Worm (Caenorhabditis elegans) whole organism, young adult: ENCODE measurements around the gene mel-11.

Experiments
- Y95B8A.8 ChIP-seq: fragments of 200-800 bp; sonication (Bioruptor generic); IDR thresholded peaks from 2 replicates; pipeline ENCODE4 v1.3.6; 2022; ENCODE audit warnings: missing genetic modification reagents, missing genetic modification characterization, missing compliant biosample characterization
- him-1 ChIP-seq: sonication (generic microtip); optimal IDR thresholded peaks from 2 replicates; lab custom pipeline; 2016; ENCODE audit warnings: missing genotype, missing genetic modification reagents, missing genetic modification characterization, missing compliant biosample characterization
- hmg-1.2 ChIP-seq: fragments of 200-800 bp; sonication (Bioruptor generic); IDR thresholded peaks from 2 replicates; pipeline ENCODE4 v1.3.6; 2022; ENCODE audit warnings: missing genetic modification reagents, missing genetic modification characterization, missing compliant biosample characterization
- lin-54 ChIP-seq: fragments of 200-800 bp; sonication (Bioruptor generic); optimal IDR thresholded peaks from 2 replicates; lab custom pipeline; 2018; ENCODE audit warnings: mild to moderate bottlenecking, missing genetic modification characterization, missing compliant biosample characterization
- nfya-1 ChIP-seq: sonication (generic microtip); optimal IDR thresholded peaks from 2 replicates; lab custom pipeline; 2017; ENCODE audit warnings: antibody characterized with exemption, missing compliant biosample characterization, missing genetic modification characterization, borderline replicate concordance; ENCODE audit not compliant: insufficient read depth
- ztf-3 ChIP-seq: fragments of 200-800 bp; sonication (Bioruptor generic); optimal IDR thresholded peaks from 2 replicates; lab custom pipeline; 2018; ENCODE audit warnings: mild to moderate bottlenecking, missing genetic modification characterization, missing compliant biosample characterization

DNA sequence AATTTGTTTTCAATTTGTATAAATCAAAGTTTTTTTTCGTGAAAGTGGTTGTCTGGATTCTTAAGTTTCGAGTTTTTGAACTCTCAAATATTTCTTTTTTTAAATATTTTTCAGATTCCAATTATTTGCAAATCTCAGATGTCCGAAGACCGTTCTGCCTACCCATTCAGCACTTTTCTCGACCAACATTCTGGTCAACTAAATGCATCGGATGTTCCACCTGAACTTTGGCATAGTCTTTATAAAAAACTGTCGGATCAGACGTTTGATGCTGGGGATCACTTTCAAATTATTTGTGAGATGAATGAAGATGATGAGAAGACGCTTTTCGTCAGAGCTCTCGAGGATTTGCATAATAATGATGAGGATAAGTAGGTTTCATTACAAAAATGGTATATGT is 19.5 kb upstream of the mel-11 start, which contains the start of gene ttll-12:
- TF ChIP-seq lin-54 (GFP tag; lab: Kevin White, UChicago) (no peak), hmg-1.2 (GFP tag; lab: Robert Waterston, UW) (no peak), nfya-1 (tag; lab: Kevin White, UChicago) (no peak), Y95B8A.8 (GFP tag; lab: Robert Waterston, UW) (no peak), ztf-3 (GFP tag; lab: Kevin White, UChicago) (no peak), him-1 (tag; lab: Kevin White, UChicago) (no peak)
